Fruit fly (Drosophila melanogaster): ENCODE measurements around the gene CG9555.

Gene CG9555

dm6 chr2L:8951184-8951934, 40.2 kb upstream of the CG9555 start, which contains the start of gene C1GalTA (continued):
- TF ChIP-seq insv (GFP tag; optimal IDR thresholded peaks at IDR 0.05) (peak in 1 of 2 experiments; percentile 69), scrt (GFP tag; optimal IDR thresholded peaks at IDR 0.05) (peak; percentile 94), CG34422 (GFP tag; IDR thresholded peaks at IDR 0.05) (peak; percentile 96), CG32532 (GFP tag; IDR thresholded peaks at IDR 0.05) (peak; percentile 97), zfh1 (GFP tag; IDR thresholded peaks at IDR 0.05) (peak; percentile 91), CG3065 (GFP tag; optimal IDR thresholded peaks at IDR 0.05) (peak; percentile 87), stwl (tag; optimal IDR thresholded peaks at IDR 0.05) (peak; percentile 67), chm (GFP tag; IDR thresholded peaks at IDR 0.05) (peak; percentile 92), Dad (GFP tag; optimal IDR thresholded peaks at IDR 0.05) (peak; percentile 76), luna (GFP tag; optimal IDR thresholded peaks at IDR 0.05) (no peak), lola (GFP tag; optimal IDR thresholded peaks at IDR 0.05) (peak in 1 of 3 experiments; percentile 98), lab (GFP tag; optimal IDR thresholded peaks at IDR 0.05) (peak; percentile 98), CG6765 (GFP tag; optimal IDR thresholded peaks at IDR 0.05) (peak; percentile 98), CG8765 (GFP tag; IDR thresholded peaks at IDR 0.05) (peak; percentile 83), CG4854 (GFP tag; optimal IDR thresholded peaks at IDR 0.05) (peak; percentile 49), hbn (GFP tag; IDR thresholded peaks at IDR 0.05; ENCODE audit: partially characterized antibody) (no peak), zen (tag; optimal IDR thresholded peaks at IDR 0.05) (peak; percentile 96), twi (tag; optimal IDR thresholded peaks at IDR 0.05) (peak; percentile 98), CG2202 (tag; optimal IDR thresholded peaks at IDR 0.05) (peak; percentile 97), onecut (GFP tag; IDR thresholded peaks at IDR 0.05) (peak; percentile 89), salm (tag; optimal IDR thresholded peaks at IDR 0.05) (peak; percentile 98), Hr78 (GFP tag; optimal IDR thresholded peaks at IDR 0.05) (peak in 1 of 2 experiments; percentile 94), bigmax (GFP tag; optimal IDR thresholded peaks at IDR 0.05) (no peak), cg (GFP tag; optimal IDR thresholded peaks at IDR 0.05) (no peak), CG3847 (GFP tag; IDR thresholded peaks at IDR 0.05) (peak; percentile 92), CG16815 (GFP tag; optimal IDR thresholded peaks at IDR 0.05) (peak; percentile 94), CG4360 (GFP tag; IDR thresholded peaks at IDR 0.05) (peak; percentile 62; the same call in 1 of the 2 replicates), bcd (GFP tag; optimal IDR thresholded peaks at IDR 0.05) (peak; percentile 97), CG5180 (GFP tag; optimal IDR thresholded peaks at IDR 0.05) (peak; percentile 90), eve (GFP tag; optimal IDR thresholded peaks at IDR 0.05) (peak in 1 of 2 experiments; percentile 78), Ptx1 (GFP tag; IDR thresholded peaks at IDR 0.05) (peak; percentile 98), ttk (GFP tag; IDR thresholded peaks at IDR 0.05) (peak; percentile 96), so (GFP tag; IDR thresholded peaks at IDR 0.05) (peak; percentile 91), Usf (GFP tag; optimal IDR thresholded peaks at IDR 0.05) (peak; percentile 88), CG11695 (GFP tag; IDR thresholded peaks at IDR 0.05) (peak; percentile 99), ems (GFP tag; optimal IDR thresholded peaks at IDR 0.05) (peak; percentile 64), odd (GFP tag; optimal IDR thresholded peaks at IDR 0.05) (peak; percentile 97), crp (GFP tag; optimal IDR thresholded peaks at IDR 0.05) (peak in 1 of 2 experiments; percentile 66), ci (GFP tag; IDR thresholded peaks at IDR 0.05) (peak; percentile 86), CG7357 (GFP tag; IDR thresholded peaks at IDR 0.05) (peak; percentile 91), Hsf (GFP tag; optimal IDR thresholded peaks at IDR 0.05) (peak; percentile 79), CG2129 (GFP tag; IDR thresholded peaks at IDR 0.05; ENCODE audit: partially characterized antibody) (no peak), CG2889 (GFP tag; IDR thresholded peaks at IDR 0.05) (peak; percentile 86), CG1233 (GFP tag; optimal IDR thresholded peaks at IDR 0.05) (peak; percentile 98), Six4 (GFP tag; optimal IDR thresholded peaks at IDR 0.05) (peak; percentile 96), Aef1 (GFP tag; IDR thresholded peaks at IDR 0.05) (peak; percentile 91), CG11398 (GFP tag; optimal IDR thresholded peaks at IDR 0.05) (peak; percentile 63), CG17328 (GFP tag; IDR thresholded peaks at IDR 0.05) (peak; percentile 96), CG3995 (GFP tag; optimal IDR thresholded peaks at IDR 0.05) (peak; percentile 43)

Measured in whole organism, embryonic.